Worm (Caenorhabditis elegans) whole organism, L1 larva: ENCODE data around the gene grl-18.
A peak's percentile ranks its signal among the peaks of the same experiment; 100 is the strongest.

Experiments
- C04F5.9 ChIP-seq: sonication (generic microtip); optimal IDR thresholded peaks from 2 replicates; lab custom pipeline; 2016; ENCODE audit warnings: missing genetic modification characterization, missing compliant biosample characterization
- Y116A8C.19 ChIP-seq: sonication (generic microtip); optimal IDR thresholded peaks from 2 replicates; lab custom pipeline; 2016; ENCODE audit warnings: missing compliant biosample characterization, missing genetic modification characterization, borderline replicate concordance
- ama-1 ChIP-seq: fragments of 150-350 bp; optimal IDR thresholded peaks from 2 replicates; lab custom pipeline; 2014
- blmp-1 ChIP-seq: fragments of 150-350 bp; optimal IDR thresholded peaks from 2 replicates; lab custom pipeline; 2014; ENCODE audit warnings: missing biosample characterization, missing genetic modification characterization
- ceh-63 ChIP-seq: fragments of 200-800 bp; sonication (Bioruptor generic); optimal IDR thresholded peaks from 2 replicates; lab custom pipeline; 2018; ENCODE audit warnings: mild to moderate bottlenecking, missing genetic modification characterization, missing compliant biosample characterization
- ceh-8 ChIP-seq: fragments of 200-800 bp; sonication (Bioruptor generic); optimal IDR thresholded peaks from 2 replicates; lab custom pipeline; 2018; ENCODE audit warnings: mild to moderate bottlenecking, missing genetic modification characterization, moderate library complexity, missing compliant biosample characterization
- ceh-82 ChIP-seq, 3 experiments: fragments of 150-350 bp in 1 of 3; sonication (generic microtip) in 2 of 3; optimal IDR thresholded peaks; 2 replicates each; lab custom pipeline; 2014 to 2017; ENCODE audit warnings: missing biosample characterization in 3 of 3, missing genetic modification characterization in 3 of 3
- ceh-88 ChIP-seq: fragments of 200-800 bp; sonication (Bioruptor generic); IDR thresholded peaks from 2 replicates; pipeline ENCODE4 v1.3.6; 2022; ENCODE audit warnings: missing genetic modification characterization, missing compliant biosample characterization
- ces-1 ChIP-seq: fragments of 150-350 bp; optimal IDR thresholded peaks from 2 replicates; lab custom pipeline; 2014; ENCODE audit warnings: missing biosample characterization, missing genetic modification reagents, missing genetic modification characterization
- dpl-1 ChIP-seq, 3 experiments: fragments of 150-350 bp in 2 of 3; sonication (generic microtip) in 1 of 3; optimal IDR thresholded peaks; 2 replicates each; lab custom pipeline; 2014 to 2017; ENCODE audit warnings: missing biosample characterization in 3 of 3, missing genetic modification characterization in 3 of 3, missing genetic modification reagents in 3 of 3
- efl-1 ChIP-seq, 4 experiments: fragments of 150-350 bp; optimal IDR thresholded peaks in 3 of 4; peaks in 1 of 4; 1 replicate in 1 of 4; 2 replicates in 3 of 4; lab custom pipeline; 2014; ENCODE audit warnings: missing biosample characterization in 2 of 4, missing genetic modification characterization in 2 of 4, missing genetic modification reagents in 2 of 4
- efl-3 ChIP-seq: fragments of 200-800 bp; sonication (Bioruptor generic); optimal IDR thresholded peaks from 2 replicates; lab custom pipeline; 2018; ENCODE audit warnings: mild to moderate bottlenecking, missing genetic modification characterization, missing compliant biosample characterization
- egl-13 ChIP-seq: sonication (generic microtip); optimal IDR thresholded peaks from 2 replicates; lab custom pipeline; 2016; ENCODE audit warnings: missing genotype, missing genetic modification reagents, missing genetic modification characterization, missing compliant biosample characterization
- egl-27 ChIP-seq, 2 experiments: fragments of 150-350 bp in 1 of 2; sonication (generic microtip); optimal IDR thresholded peaks; 3 replicates each; lab custom pipeline; 2017 to 2018; ENCODE audit warnings: missing biosample characterization in 2 of 2, missing genetic modification characterization in 2 of 2, missing genetic modification reagents in 2 of 2
- fkh-10 ChIP-seq: sonication (generic microtip); optimal IDR thresholded peaks from 2 replicates; lab custom pipeline; 2017; ENCODE audit warnings: missing biosample characterization, missing genetic modification reagents, missing genetic modification characterization
- fkh-4 ChIP-seq: sonication (generic microtip); optimal IDR thresholded peaks from 2 replicates; lab custom pipeline; 2016; ENCODE audit warnings: missing compliant biosample characterization, missing genetic modification characterization, borderline replicate concordance
- fos-1 ChIP-seq: fragments of 150-350 bp; optimal IDR thresholded peaks from 2 replicates; lab custom pipeline; 2014; ENCODE audit warnings: missing biosample characterization, missing genetic modification characterization
- hlh-17 ChIP-seq: fragments of 200-800 bp; sonication (Bioruptor generic); optimal IDR thresholded peaks from 2 replicates; lab custom pipeline; 2018; ENCODE audit warnings: missing genetic modification characterization, mild to moderate bottlenecking, missing compliant biosample characterization, moderate library complexity, borderline replicate concordance
- hpl-2 ChIP-seq: fragments of 150-350 bp; optimal IDR thresholded peaks from 2 replicates; lab custom pipeline; 2014; ENCODE audit warnings: missing biosample characterization, missing genetic modification reagents, missing genetic modification characterization
- isw-1 ChIP-seq: fragments of 200-800 bp; sonication (Bioruptor generic); IDR thresholded peaks from 2 replicates; pipeline ENCODE4 v1.3.6; 2022; ENCODE audit warnings: missing genetic modification characterization, missing compliant biosample characterization
- lin-14 ChIP-seq: fragments of 200-800 bp; sonication (Bioruptor generic); optimal IDR thresholded peaks from 2 replicates; lab custom pipeline; 2018; ENCODE audit warnings: mild to moderate bottlenecking, missing genetic modification characterization, moderate library complexity, missing compliant biosample characterization
- lin-15B ChIP-seq: fragments of 150-350 bp; sonication (generic microtip); optimal IDR thresholded peaks from 3 replicates; lab custom pipeline; 2014; ENCODE audit warnings: missing biosample characterization, missing genetic modification characterization
- lir-3 ChIP-seq: sonication (generic microtip); optimal IDR thresholded peaks from 2 replicates; lab custom pipeline; 2016; ENCODE audit warnings: mild to moderate bottlenecking, missing genetic modification characterization, moderate library complexity, missing compliant biosample characterization; ENCODE audit not compliant: poor library complexity
- mab-9 ChIP-seq: fragments of 200-800 bp; sonication (Bioruptor generic); IDR thresholded peaks from 2 replicates; pipeline ENCODE4 v1.3.6; 2022; ENCODE audit warnings: missing genetic modification reagents, missing genetic modification characterization, missing compliant biosample characterization
- mdl-1 ChIP-seq, 2 experiments: fragments of 150-350 bp; optimal IDR thresholded peaks; 2 replicates each; lab custom pipeline; 2014 to 2017; ENCODE audit warnings: missing biosample characterization in 2 of 2, missing genetic modification characterization in 2 of 2, inconsistent platforms in 1 of 2
- nhr-12 ChIP-seq: sonication (generic microtip); optimal IDR thresholded peaks from 2 replicates; lab custom pipeline; 2017; ENCODE audit warnings: missing biosample characterization, missing genetic modification characterization
- nhr-19 ChIP-seq: fragments of 200-800 bp; sonication (Bioruptor generic); conservative IDR thresholded peaks from 2 replicates; pipeline ENCODE4 v1.3.6; 2022; ENCODE audit warnings: missing genetic modification characterization, missing compliant biosample characterization
- nhr-20 ChIP-seq: sonication (generic microtip); optimal IDR thresholded peaks from 2 replicates; lab custom pipeline; 2016; ENCODE audit warnings: mild to moderate bottlenecking, missing genetic modification characterization, missing compliant biosample characterization
- nhr-28 ChIP-seq: fragments of 150-350 bp; optimal IDR thresholded peaks from 2 replicates; lab custom pipeline; 2014; ENCODE audit warnings: missing biosample characterization, missing genetic modification characterization
- nhr-47 ChIP-seq: sonication (generic microtip); optimal IDR thresholded peaks from 2 replicates; lab custom pipeline; 2016; ENCODE audit warnings: mild to moderate bottlenecking, missing genetic modification characterization, moderate library complexity, missing compliant biosample characterization
- nhr-71 ChIP-seq: sonication (generic microtip); optimal IDR thresholded peaks from 2 replicates; lab custom pipeline; 2016; ENCODE audit warnings: mild to moderate bottlenecking, missing genetic modification characterization, moderate library complexity, missing compliant biosample characterization
- nhr-76 ChIP-seq: sonication (generic microtip); optimal IDR thresholded peaks from 2 replicates; lab custom pipeline; 2017; ENCODE audit warnings: missing biosample characterization, missing genetic modification characterization
- pax-3 ChIP-seq: fragments of 200-800 bp; sonication (Bioruptor generic); optimal IDR thresholded peaks from 2 replicates; lab custom pipeline; 2018; ENCODE audit warnings: mild to moderate bottlenecking, missing genetic modification characterization, moderate library complexity, missing compliant biosample characterization
- rnt-1 ChIP-seq: sonication (generic microtip); optimal IDR thresholded peaks from 2 replicates; lab custom pipeline; 2016; ENCODE audit warnings: mild to moderate bottlenecking, missing genetic modification characterization, moderate library complexity, missing compliant biosample characterization
- skn-1 ChIP-seq: fragments of 150-350 bp; optimal IDR thresholded peaks from 2 replicates; lab custom pipeline; 2014; ENCODE audit warnings: missing biosample characterization, missing genetic modification characterization
- snu-23 ChIP-seq: sonication (generic microtip); optimal IDR thresholded peaks from 2 replicates; lab custom pipeline; 2016; ENCODE audit warnings: missing genetic modification characterization, missing compliant biosample characterization
- sup-37 ChIP-seq: fragments of 200-800 bp; sonication (Bioruptor generic); optimal IDR thresholded peaks from 2 replicates; lab custom pipeline; 2018; ENCODE audit warnings: mild to moderate bottlenecking, missing genetic modification characterization, missing compliant biosample characterization
- tlp-1 ChIP-seq: fragments of 150-350 bp; optimal IDR thresholded peaks from 2 replicates; lab custom pipeline; 2014; ENCODE audit warnings: missing biosample characterization, missing genetic modification characterization
- unc-30 ChIP-seq: sonication (generic microtip); optimal IDR thresholded peaks from 2 replicates; lab custom pipeline; 2017; ENCODE audit warnings: missing biosample characterization, missing genetic modification characterization
- unc-86 ChIP-seq: sonication (generic microtip); optimal IDR thresholded peaks from 2 replicates; lab custom pipeline; 2016; ENCODE audit warnings: missing genetic modification characterization, missing compliant biosample characterization
- unc-98 ChIP-seq: fragments of 200-800 bp; sonication (Bioruptor generic); IDR thresholded peaks from 2 replicates; pipeline ENCODE4 v1.3.6; 2022; ENCODE audit warnings: missing genetic modification characterization, missing compliant biosample characterization
- vab-15 ChIP-seq: sonication (generic microtip); optimal IDR thresholded peaks from 2 replicates; lab custom pipeline; 2017; ENCODE audit warnings: missing genotype, mild to moderate bottlenecking, missing genetic modification characterization, missing compliant biosample characterization
- zag-1 ChIP-seq: fragments of 150-350 bp; optimal IDR thresholded peaks from 2 replicates; lab custom pipeline; 2014; ENCODE audit warnings: missing biosample characterization, missing genetic modification characterization
- zip-4 ChIP-seq: fragments of 200-800 bp; sonication (Bioruptor generic); optimal IDR thresholded peaks from 2 replicates; lab custom pipeline; 2018; ENCODE audit warnings: mild to moderate bottlenecking, missing genetic modification characterization, moderate library complexity, missing compliant biosample characterization
- ztf-4 ChIP-seq: fragments of 150-350 bp; optimal IDR thresholded peaks from 2 replicates; lab custom pipeline; 2014; ENCODE audit warnings: missing biosample characterization, missing genetic modification characterization

Gene grl-18

DNA sequence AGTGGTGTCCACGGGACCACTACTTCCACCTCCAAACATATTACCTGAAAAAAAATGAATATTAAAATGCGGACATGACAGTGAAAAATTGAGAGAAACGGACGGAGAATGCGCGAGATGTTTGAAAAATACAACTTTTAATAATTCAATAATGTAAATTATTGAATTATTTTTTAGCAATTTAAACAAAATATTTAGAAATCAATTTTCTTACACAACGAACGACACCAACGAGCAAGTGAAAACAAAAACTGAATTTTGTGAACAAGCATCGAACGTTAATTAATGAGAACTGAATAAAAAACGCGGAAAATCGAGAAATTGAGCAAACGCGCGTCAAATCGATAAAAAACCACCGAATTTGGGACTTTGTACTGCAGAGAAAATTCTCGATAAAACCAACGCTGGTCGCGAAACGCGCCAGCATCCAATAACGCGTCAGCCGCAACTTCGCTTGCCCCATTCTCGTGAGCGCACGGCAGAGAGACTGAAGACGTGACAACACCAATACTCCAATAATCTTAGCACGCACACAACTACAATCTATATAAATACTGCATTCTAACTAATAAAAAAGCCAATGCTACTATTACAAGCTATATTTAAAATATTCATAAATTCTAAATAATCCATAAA is 16.3 kb upstream of the grl-18 start, which contains the start of the genes dnj-19 and nhr-47 (continued):
- TF ChIP-seq efl-1 (optimal IDR thresholded peaks at IDR 0.05; lab: Kevin White, UChicago) (peak; percentile 88), efl-1 (GFP tag; optimal IDR thresholded peaks at IDR 0.05 in 1 of 2; lab: Kevin White, UChicago) (peak; percentile 81 to 98), blmp-1 (peak; percentile 58), fkh-10 (GFP tag; lab: Kevin White, UChicago) (peak; percentile 62), egl-13 (peak; percentile 92), hlh-17 (GFP tag; lab: Kevin White, UChicago) (no peak), Y116A8C.19 (tag; lab: Kevin White, UChicago) (no peak), nhr-19 (peak; percentile 95), unc-30 (no peak), nhr-12 (tag; lab: Kevin White, UChicago) (peak; percentile 36), C04F5.9 (peak; percentile 28), skn-1 (peak; percentile 68), rnt-1 (peak; percentile 94), efl-3 (GFP tag; lab: Kevin White, UChicago) (peak; percentile 51), fos-1 (tag; lab: Kevin White, UChicago) (peak; percentile 72), isw-1 (GFP tag; lab: Robert Waterston, UW) (peak; percentile 89), nhr-28 (tag; lab: Kevin White, UChicago) (no peak), sup-37 (GFP tag; lab: Kevin White, UChicago) (peak; percentile 90), hpl-2 (GFP tag; lab: Kevin White, UChicago) (peak; percentile 59), nhr-47 (tag; lab: Kevin White, UChicago) (no peak), lin-14 (GFP tag; lab: Kevin White, UChicago) (peak; percentile 93), lin-15B (peak; percentile 77), zip-4 (GFP tag; lab: Kevin White, UChicago) (peak; percentile 83), egl-27 (tag; optimal IDR thresholded peaks at IDR 0.05; lab: Kevin White, UChicago) (peak in 1 of 2 experiments; percentile 40), ces-1 (GFP tag; lab: Kevin White, UChicago) (no peak), ceh-82 (tag; optimal IDR thresholded peaks at IDR 0.05; lab: Kevin White, UChicago) (peak; percentile 92 to 95 (median 94)), ztf-4 (peak; percentile 67), mdl-1 (tag; optimal IDR thresholded peaks at IDR 0.05; lab: Kevin White, UChicago) (peak in 1 of 2 experiments; percentile 86), vab-15 (tag; lab: Kevin White, UChicago) (no peak), dpl-1 (GFP tag; optimal IDR thresholded peaks at IDR 0.05; lab: Kevin White, UChicago) (peak; percentile 80 to 86 (median 86)), mab-9 (GFP tag; lab: Robert Waterston, UW) (peak; percentile 86), unc-98 (GFP tag; lab: Robert Waterston, UW) (peak; percentile 17; the same call in 1 of the 2 replicates), nhr-76 (no peak), ceh-88 (GFP tag; lab: Robert Waterston, UW) (peak; percentile 77), ama-1 (lab: Kevin White, UChicago) (no peak), snu-23 (GFP tag; lab: Kevin White, UChicago) (peak; percentile 95), nhr-71 (peak; percentile 96), ceh-8 (GFP tag; lab: Kevin White, UChicago) (peak; percentile 83), nhr-20 (tag; lab: Kevin White, UChicago) (peak; percentile 96), ceh-63 (GFP tag; lab: Kevin White, UChicago) (no peak), lir-3 (tag; lab: Kevin White, UChicago) (peak; percentile 79), zag-1 (tag; lab: Kevin White, UChicago) (no peak), fkh-4 (tag; lab: Kevin White, UChicago) (peak; percentile 36), tlp-1 (tag; lab: Kevin White, UChicago) (no peak), pax-3 (tag; lab: Kevin White, UChicago) (peak; percentile 88), unc-86 (tag; lab: Kevin White, UChicago) (peak; percentile 94)
